Fruit fly (Drosophila melanogaster) whole organism, pupa: ENCODE results near the gene Not10.

ENCODE experiments used
- CG13204 ChIP-seq: fragments of 200-800 bp; sonication (Bioruptor generic); optimal IDR thresholded peaks from 2 replicates; lab custom pipeline; 2018; ENCODE audit warnings: missing biosample characterization, mild to moderate bottlenecking, missing genetic modification characterization, moderate library complexity
- D1 ChIP-seq: fragments of 200-800 bp; sonication (Bioruptor generic); optimal IDR thresholded peaks from 2 replicates; lab custom pipeline; 2018; ENCODE audit warnings: missing biosample characterization, mild to moderate bottlenecking, missing genetic modification characterization, moderate library complexity
- EcR ChIP-seq: fragments of 200-800 bp; sonication (Bioruptor generic); optimal IDR thresholded peaks from 3 replicates; lab custom pipeline; 2019; ENCODE audit warnings: missing biosample characterization, missing genetic modification characterization, mild to moderate bottlenecking, moderate library complexity, missing genetic modification reagents
- fd96Ca ChIP-seq: fragments of 200-800 bp; sonication (Bioruptor generic); IDR thresholded peaks from 3 replicates; pipeline ENCODE4 v1.3.6; 2022; ENCODE audit warnings: missing biosample characterization, missing genetic modification characterization

dm6 chr3R:12662531-12662930 lies 32.1 kb downstream of the Not10 start, which contains the start of gene CG14395:
- no peak for TF ChIP-seq D1 (tag; lab: Kevin White, UChicago)
- no peak for TF ChIP-seq fd96Ca (GFP tag; lab: Robert Waterston, UW)
- no peak for TF ChIP-seq EcR
- TF ChIP-seq CG13204 (GFP tag; lab: Kevin White, UChicago), result no peak
